Worm (Caenorhabditis elegans): Measurements from ENCODE around the gene haf-2.

haf-2 gene

ce11 chrII:7358489-7358943, 2.3 kb upstream of the haf-2 start, which contains the start of gene insc-1:
insc-1 (plus strand) TSS chrII:7358893.
- TF ChIP-seq ama-1 (optimal IDR thresholded peaks at IDR 0.05): no peak
- TF ChIP-seq ZK546.5 (tag; optimal IDR thresholded peaks at IDR 0.05): no peak
- no peak for TF ChIP-seq eor-1 (tag; optimal IDR thresholded peaks at IDR 0.05)
- no peak for TF ChIP-seq skn-1 (tag; optimal IDR thresholded peaks at IDR 0.05)
- no peak for TF ChIP-seq tbx-2 (tag; optimal IDR thresholded peaks at IDR 0.05)
- no peak for TF ChIP-seq fos-1 (tag; optimal IDR thresholded peaks at IDR 0.05)
- TF ChIP-seq sea-2 (GFP tag; optimal IDR thresholded peaks at IDR 0.05): no peak
- TF ChIP-seq elt-2 (tag; optimal IDR thresholded peaks at IDR 0.05): no peak
- no peak for TF ChIP-seq pqm-1 (tag; optimal IDR thresholded peaks at IDR 0.05)
- no peak for TF ChIP-seq nhr-67 (tag; optimal IDR thresholded peaks at IDR 0.05)
- no peak for TF ChIP-seq nhr-28 (tag; optimal IDR thresholded peaks at IDR 0.05)
- TF ChIP-seq ceh-16 (tag; optimal IDR thresholded peaks at IDR 0.05): no peak
- TF ChIP-seq nhr-23 (tag; optimal IDR thresholded peaks at IDR 0.05): no peak
- TF ChIP-seq lin-39 (tag; optimal IDR thresholded peaks at IDR 0.05): no peak
- TF ChIP-seq pha-4 (tag; optimal IDR thresholded peaks at IDR 0.05): no peak
- no peak for TF ChIP-seq hmg-11 (tag; optimal IDR thresholded peaks at IDR 0.05)

ce11 chrII:7357176-7357575, 950 bp upstream of the haf-2 start:
- no peak for TF ChIP-seq elt-1 (tag; optimal IDR thresholded peaks at IDR 0.05)
- no peak for TF ChIP-seq nhr-67 (tag; optimal IDR thresholded peaks at IDR 0.05)
- no peak for TF ChIP-seq lin-15B (tag; optimal IDR thresholded peaks at IDR 0.05)
- no peak for TF ChIP-seq mml-1 (tag; optimal IDR thresholded peaks at IDR 0.05)
- no peak for TF ChIP-seq egl-5 (tag; optimal IDR thresholded peaks at IDR 0.05)
- no peak for TF ChIP-seq ZK546.5 (tag; optimal IDR thresholded peaks at IDR 0.05)
- no peak for TF ChIP-seq ztf-11 (tag; optimal IDR thresholded peaks at IDR 0.05)
- TF ChIP-seq aly-2 (tag; optimal IDR thresholded peaks at IDR 0.05): no peak
- TF ChIP-seq lin-39 (tag; optimal IDR thresholded peaks at IDR 0.05): no peak
- no peak for TF ChIP-seq ceh-9 (tag; optimal IDR thresholded peaks at IDR 0.05)
- no peak for TF ChIP-seq jun-1 (tag; optimal IDR thresholded peaks at IDR 0.05)
- TF ChIP-seq snpc-4 (tag; optimal IDR thresholded peaks at IDR 0.05): no peak
- no peak for TF ChIP-seq pqm-1 (tag; optimal IDR thresholded peaks at IDR 0.05)
- TF ChIP-seq R02D3.7 (tag; optimal IDR thresholded peaks at IDR 0.05): no peak
- no peak for TF ChIP-seq ceh-82 (tag; optimal IDR thresholded peaks at IDR 0.05)
- no peak for TF ChIP-seq unc-39 (tag; optimal IDR thresholded peaks at IDR 0.05)

ce11 chrII:7356773-7357172, 547 bp upstream of the haf-2 start:
- no peak for TF ChIP-seq nhr-11 (tag; optimal IDR thresholded peaks at IDR 0.05)
- TF ChIP-seq nfya-1 (tag; optimal IDR thresholded peaks at IDR 0.05; ENCODE audit: insufficient read depth): peak; percentile 38
- no peak for TF ChIP-seq nhr-76 (tag; optimal IDR thresholded peaks at IDR 0.05)
- peak; percentile 85 for TF ChIP-seq R02D3.7 (tag; optimal IDR thresholded peaks at IDR 0.05)
- no peak for TF ChIP-seq unc-62 (GFP tag; optimal IDR thresholded peaks at IDR 0.05)
- peak; percentile 20 for TF ChIP-seq nhr-23 (tag; optimal IDR thresholded peaks at IDR 0.05)
- peak; percentile 30 for TF ChIP-seq lin-15B (tag; optimal IDR thresholded peaks at IDR 0.05)
- no peak for TF ChIP-seq elt-3 (tag; optimal IDR thresholded peaks at IDR 0.05)
- TF ChIP-seq hmg-11 (tag; optimal IDR thresholded peaks at IDR 0.05): peak; percentile 6
- peak; percentile 48 for TF ChIP-seq pha-4 (tag; optimal IDR thresholded peaks at IDR 0.05)

ce11 chrII:7353027-7353426, 3.2 kb downstream of the haf-2 start:
- TF ChIP-seq ceh-28 (tag; optimal IDR thresholded peaks at IDR 0.05): no peak
- no peak for TF ChIP-seq fkh-10 (GFP tag; optimal IDR thresholded peaks at IDR 0.05)
- TF ChIP-seq pha-4 (tag; optimal IDR thresholded peaks at IDR 0.05): no peak
- no peak for TF ChIP-seq nhr-77 (tag; optimal IDR thresholded peaks at IDR 0.05)
- no peak for TF ChIP-seq ztf-11 (tag; optimal IDR thresholded peaks at IDR 0.05)
- no peak for TF ChIP-seq ceh-9 (tag; optimal IDR thresholded peaks at IDR 0.05)
- no peak for TF ChIP-seq nhr-67 (tag; optimal IDR thresholded peaks at IDR 0.05)
- TF ChIP-seq ZK546.5 (tag; optimal IDR thresholded peaks at IDR 0.05): no peak
- no peak for TF ChIP-seq mml-1 (tag; optimal IDR thresholded peaks at IDR 0.05)
- TF ChIP-seq unc-39 (tag; optimal IDR thresholded peaks at IDR 0.05): no peak
- TF ChIP-seq fkh-2 (tag; optimal IDR thresholded peaks at IDR 0.05): no peak
- TF ChIP-seq nhr-25 (tag; optimal IDR thresholded peaks at IDR 0.05): no peak
- TF ChIP-seq hmg-11 (tag; optimal IDR thresholded peaks at IDR 0.05): no peak
- TF ChIP-seq ceh-16 (tag; optimal IDR thresholded peaks at IDR 0.05): no peak
